Fruit fly (Drosophila melanogaster): Measurements from ENCODE around the gene ERp44.

ERp44 gene

dm6 chrX:16275854-16276338 is 21.6 kb downstream of the ERp44 start, which contains the start of the genes kat80 and Prosalpha4 (continued):
- no peak for TF ChIP-seq kay (GFP tag; optimal IDR thresholded peaks at IDR 0.05)
- TF ChIP-seq Scr (GFP tag; IDR thresholded peaks at IDR 0.05; ENCODE audit: partially characterized antibody), result peak; percentile 71
- peak; percentile 96 for TF ChIP-seq CG3995 (GFP tag; optimal IDR thresholded peaks at IDR 0.05)
- TF ChIP-seq Fer3 (tag; optimal IDR thresholded peaks at IDR 0.05), result peak; percentile 18
- peak; percentile 51 for TF ChIP-seq grau (tag; optimal IDR thresholded peaks at IDR 0.05)
- TF ChIP-seq slou (GFP tag; optimal IDR thresholded peaks at IDR 0.05), result no peak
- TF ChIP-seq Side (GFP tag; optimal IDR thresholded peaks at IDR 0.05), result no peak
- TF ChIP-seq prd (optimal IDR thresholded peaks at IDR 0.05), result no peak
- TF ChIP-seq prd (GFP tag; IDR thresholded peaks at IDR 0.05), result peak; percentile 13; the same call in 1 of the 3 replicates
- TF ChIP-seq Ssrp (tag; optimal IDR thresholded peaks at IDR 0.05), result peak; percentile 20
- no peak for TF ChIP-seq CG6272 (GFP tag; IDR thresholded peaks at IDR 0.05)
- TF ChIP-seq Neu2 (GFP tag; optimal IDR thresholded peaks at IDR 0.05; ENCODE audit: borderline replicate concordance), result no peak
- TF ChIP-seq lilli (GFP tag; optimal IDR thresholded peaks at IDR 0.05), result peak; percentile 21
- peak; percentile 62 for TF ChIP-seq gem (tag; optimal IDR thresholded peaks at IDR 0.05)
- peak in 1 of 2 experiments; percentile 28 for TF ChIP-seq bsh (GFP tag; optimal IDR thresholded peaks at IDR 0.05)
- TF ChIP-seq trh (GFP tag; optimal IDR thresholded peaks at IDR 0.05), result no peak
- no peak for TF ChIP-seq Sin3A (optimal IDR thresholded peaks at IDR 0.05)
- TF ChIP-seq hbn (GFP tag; IDR thresholded peaks at IDR 0.05; ENCODE audit: partially characterized antibody), result peak; percentile 48
- TF ChIP-seq gcm2 (GFP tag; optimal IDR thresholded peaks at IDR 0.05), result no peak
- no peak for TF ChIP-seq D19B (GFP tag; optimal IDR thresholded peaks at IDR 0.05)
- TF ChIP-seq CG7928 (GFP tag; optimal IDR thresholded peaks at IDR 0.05), result peak; percentile 96
- no peak for TF ChIP-seq CG16863 (GFP tag; optimal IDR thresholded peaks at IDR 0.05)
- peak; percentile 43 for TF ChIP-seq pzg (GFP tag; optimal IDR thresholded peaks at IDR 0.05)
- TF ChIP-seq CG7745 (tag; optimal IDR thresholded peaks at IDR 0.05), result no peak
- no peak for TF ChIP-seq CG7786 (GFP tag; optimal IDR thresholded peaks at IDR 0.05)
- TF ChIP-seq Dad (GFP tag; optimal IDR thresholded peaks at IDR 0.05), result no peak
- peak; percentile 32; the same call in 1 of the 2 replicates for TF ChIP-seq Dref (GFP tag; IDR thresholded peaks at IDR 0.05)
- TF ChIP-seq CG9797 (GFP tag; optimal IDR thresholded peaks at IDR 0.05), result peak; percentile 57
- no peak for TF ChIP-seq gce (GFP tag; IDR thresholded peaks at IDR 0.05)
- TF ChIP-seq sob (GFP tag; IDR thresholded peaks at IDR 0.05), result peak; percentile 42; the same call in 1 of the 2 replicates
- TF ChIP-seq ci (GFP tag; IDR thresholded peaks at IDR 0.05), result peak; percentile 50; the same call in 2 of the 3 replicates
- TF ChIP-seq CG15601 (tag; optimal IDR thresholded peaks at IDR 0.05), result peak; percentile 30
- TF ChIP-seq tin (GFP tag; optimal IDR thresholded peaks at IDR 0.05), result peak; percentile 22
- no peak for TF ChIP-seq CG18619 (GFP tag; optimal IDR thresholded peaks at IDR 0.05)
- TF ChIP-seq slbo (GFP tag; IDR thresholded peaks at IDR 0.05), result peak; percentile 28; the same call in 1 of the 2 replicates
- TF ChIP-seq salm (tag; optimal IDR thresholded peaks at IDR 0.05), result no peak
- no peak for TF ChIP-seq p53 (GFP tag; optimal IDR thresholded peaks at IDR 0.05)
- 0 out of 2 replicates have a peak, but pooled peaks have one; percentile 11 for TF ChIP-seq CG17328 (GFP tag; IDR thresholded peaks at IDR 0.05)
- no peak for TF ChIP-seq CG33557 (GFP tag; optimal IDR thresholded peaks at IDR 0.05)
- TF ChIP-seq CG11695 (GFP tag; IDR thresholded peaks at IDR 0.05), result 0 out of 3 replicates have a peak, but pooled peaks have one; percentile 7
- TF ChIP-seq CG9215 (GFP tag; IDR thresholded peaks at IDR 0.05), result no peak
- no peak for TF ChIP-seq GATAe (GFP tag; conservative IDR thresholded peaks at IDR 0.05)
- no peak for TF ChIP-seq org-1 (GFP tag; optimal IDR thresholded peaks at IDR 0.05)
- TF ChIP-seq CG18476 (GFP tag; optimal IDR thresholded peaks at IDR 0.05), result no peak
- 0 out of 2 replicates have a peak, but pooled peaks have one; percentile 12 for TF ChIP-seq Ptx1 (GFP tag; IDR thresholded peaks at IDR 0.05)
- peak; percentile 68; the same call in 1 of the 2 replicates for TF ChIP-seq CG10366 (GFP tag; IDR thresholded peaks at IDR 0.05)
- TF ChIP-seq unc-4 (GFP tag; IDR thresholded peaks at IDR 0.05; ENCODE audit: partially characterized antibody), result peak; percentile 69
- no peak for TF ChIP-seq CG1529 (GFP tag; optimal IDR thresholded peaks at IDR 0.05)
- peak; percentile 58; the same call in 1 of the 2 replicates for TF ChIP-seq CG32532 (GFP tag; IDR thresholded peaks at IDR 0.05)
- no peak for TF ChIP-seq CG31388 (GFP tag; optimal IDR thresholded peaks at IDR 0.05)
- peak; percentile 42 for TF ChIP-seq HHEX (GFP tag; optimal IDR thresholded peaks at IDR 0.05)

All from whole organism, embryonic.